Worm (Caenorhabditis elegans): Measurements from ENCODE around the gene bed-2.

bed-2 gene

ce11 chrIII:11427548-11428152 lies 43.0 kb downstream of the bed-2 start:
- TF ChIP-seq ceh-83 (GFP tag; optimal IDR thresholded peaks at IDR 0.05): no peak
- no peak for TF ChIP-seq hlh-1 (tag; optimal IDR thresholded peaks at IDR 0.05)
- TF ChIP-seq pha-4 (tag; optimal IDR thresholded peaks at IDR 0.05): no peak
- TF ChIP-seq ham-2 (GFP tag; optimal IDR thresholded peaks at IDR 0.05): no peak
- no peak for TF ChIP-seq mep-1 (tag; optimal IDR thresholded peaks at IDR 0.05)
- TF ChIP-seq ceh-39 (tag; optimal IDR thresholded peaks at IDR 0.05): no peak
- TF ChIP-seq bed-3 (GFP tag; optimal IDR thresholded peaks at IDR 0.05): no peak
- no peak for TF ChIP-seq mab-5 (tag; optimal IDR thresholded peaks at IDR 0.05)
- no peak for TF ChIP-seq lin-13 (tag; optimal IDR thresholded peaks at IDR 0.05)

ce11 chrIII:11426906-11427305 lies 43.7 kb downstream of the bed-2 start, which contains the start of gene idpc-1:
idpc-1 (plus strand) TSS chrIII:11427206.
- TF ChIP-seq ceh-43 (GFP tag; optimal IDR thresholded peaks at IDR 0.05): no peak
- TF ChIP-seq pha-4 (tag; optimal IDR thresholded peaks at IDR 0.05): no peak
- no peak for TF ChIP-seq mab-5 (tag; optimal IDR thresholded peaks at IDR 0.05)
- TF ChIP-seq tbx-8 (GFP tag; optimal IDR thresholded peaks at IDR 0.05): no peak
- TF ChIP-seq M03D4.4 (tag; optimal IDR thresholded peaks at IDR 0.05): no peak

- no peak for TF ChIP-seq ceh-83 (GFP tag; optimal IDR thresholded peaks at IDR 0.05)
These were observed 45.8 kb downstream of the bed-2 start for ce11 chrIII:11424815-11425214.

- no peak for TF ChIP-seq unc-39 (tag; optimal IDR thresholded peaks at IDR 0.05)
- no peak for TF ChIP-seq tbx-8 (GFP tag; optimal IDR thresholded peaks at IDR 0.05)
- TF ChIP-seq bed-3 (GFP tag; optimal IDR thresholded peaks at IDR 0.05): no peak
- TF ChIP-seq nhr-28 (tag; optimal IDR thresholded peaks at IDR 0.05): no peak
- no peak for TF ChIP-seq mab-5 (tag; optimal IDR thresholded peaks at IDR 0.05)
These were observed 51.1 kb downstream of the bed-2 start for ce11 chrIII:11419551-11419950.
